Fruit fly (Drosophila melanogaster) whole organism, embryonic: ENCODE results near the gene CG17108.
A peak's percentile ranks its signal among the peaks of the same experiment; 100 is the strongest.

Experiments used
- Aef1 ChIP-seq: fragments of 200-800 bp; sonication (Bioruptor generic); IDR thresholded peaks from 3 replicates; pipeline ENCODE4 v1.3.6; 2022; ENCODE audit warnings: missing biosample characterization, missing genetic modification characterization
- Atf3 ChIP-seq: fragments of 200-800 bp; sonication (Bioruptor generic); optimal IDR thresholded peaks from 3 replicates; lab custom pipeline; 2016; ENCODE audit warnings: missing biosample characterization, missing genetic modification characterization
- B-H2 ChIP-seq: fragments of 200-800 bp; sonication (Bioruptor generic); optimal IDR thresholded peaks from 2 replicates; lab custom pipeline; 2018; ENCODE audit warnings: missing biosample characterization, mild to moderate bottlenecking, missing genetic modification characterization
- BEAF-32 ChIP-seq: fragments of 200-800 bp; sonication (Bioruptor generic); optimal IDR thresholded peaks from 3 replicates; lab custom pipeline; 2017; ENCODE audit warnings: missing biosample characterization, missing genetic modification characterization, mild to moderate bottlenecking, moderate library complexity, missing genetic modification reagents
- C15 ChIP-seq: fragments of 200-800 bp; sonication (Bioruptor generic); IDR thresholded peaks from 3 replicates; pipeline ENCODE4 v1.3.6; 2022; ENCODE audit warnings: missing biosample characterization, missing genetic modification characterization
- CG10321 ChIP-seq: fragments of 200-800 bp; sonication (Bioruptor generic); IDR thresholded peaks from 2 replicates; pipeline ENCODE4 v1.3.6; 2022; ENCODE audit warnings: missing biosample characterization, missing genetic modification characterization
- CG10462 ChIP-seq: fragments of 200-800 bp; sonication (Bioruptor generic); optimal IDR thresholded peaks from 2 replicates; lab custom pipeline; 2016; ENCODE audit warnings: missing biosample characterization, missing genetic modification characterization
- CG10543 ChIP-seq: fragments of 200-800 bp; sonication (Bioruptor generic); optimal IDR thresholded peaks from 3 replicates; lab custom pipeline; 2017; ENCODE audit warnings: missing biosample characterization, mild to moderate bottlenecking, missing genetic modification characterization, moderate library complexity
- CG10979 ChIP-seq: fragments of 200-800 bp; sonication (Bioruptor generic); optimal IDR thresholded peaks from 2 replicates; lab custom pipeline; 2018; ENCODE audit warnings: missing biosample characterization, mild to moderate bottlenecking, missing genetic modification characterization, moderate library complexity
- CG11456 ChIP-seq: fragments of 200-800 bp; sonication (Bioruptor generic); IDR thresholded peaks from 3 replicates; pipeline ENCODE4 v1.3.6; 2022; ENCODE audit warnings: missing biosample characterization, missing genetic modification characterization
- CG11560 ChIP-seq: fragments of 200-800 bp; sonication (Bioruptor generic); IDR thresholded peaks from 3 replicates; pipeline ENCODE4 v1.3.6; 2022; ENCODE audit warnings: missing biosample characterization, missing genetic modification characterization
- CG12744 ChIP-seq: fragments of 200-800 bp; sonication (Bioruptor generic); optimal IDR thresholded peaks from 2 replicates; lab custom pipeline; 2016; ENCODE audit warnings: missing biosample characterization, missing genetic modification characterization
- CG12942 ChIP-seq: fragments of 200-800 bp; sonication (Bioruptor generic); optimal IDR thresholded peaks from 3 replicates; lab custom pipeline; 2016; ENCODE audit warnings: missing biosample characterization, missing genetic modification characterization
- CG13424 ChIP-seq: fragments of 200-800 bp; sonication (Bioruptor generic); optimal IDR thresholded peaks from 2 replicates; lab custom pipeline; 2019; ENCODE audit warnings: missing biosample characterization, mild to moderate bottlenecking, missing genetic modification characterization, moderate library complexity
- CG13894 ChIP-seq: fragments of 200-800 bp; sonication (Bioruptor generic); optimal IDR thresholded peaks from 3 replicates; lab custom pipeline; 2018; ENCODE audit warnings: missing biosample characterization, mild to moderate bottlenecking, missing genetic modification characterization, moderate library complexity
- CG14965 ChIP-seq: fragments of 200-800 bp; sonication (Bioruptor generic); optimal IDR thresholded peaks from 2 replicates; lab custom pipeline; 2016; ENCODE audit warnings: missing biosample characterization, missing genetic modification characterization, borderline replicate concordance
- CG17328 ChIP-seq: fragments of 200-800 bp; sonication (Bioruptor generic); IDR thresholded peaks from 2 replicates; pipeline ENCODE4 v1.3.6; 2022; ENCODE audit warnings: missing biosample characterization, missing genetic modification characterization
- CG18599 ChIP-seq: fragments of 200-800 bp; sonication (Bioruptor generic); optimal IDR thresholded peaks from 3 replicates; lab custom pipeline; 2017; ENCODE audit warnings: missing biosample characterization, missing genetic modification characterization, mild to moderate bottlenecking, moderate library complexity, missing genetic modification reagents
- CG2199 ChIP-seq: fragments of 200-800 bp; sonication (Bioruptor generic); IDR thresholded peaks from 3 replicates; pipeline ENCODE4 v1.3.6; 2022; ENCODE audit warnings: missing biosample characterization, missing genetic modification characterization
- CG31365 ChIP-seq: fragments of 200-800 bp; sonication (Bioruptor generic); optimal IDR thresholded peaks from 2 replicates; lab custom pipeline; 2018; ENCODE audit warnings: missing biosample characterization, mild to moderate bottlenecking, missing genetic modification characterization
- CG3407 ChIP-seq: fragments of 200-800 bp; sonication (Bioruptor generic); optimal IDR thresholded peaks from 2 replicates; lab custom pipeline; 2018; ENCODE audit warnings: missing biosample characterization, mild to moderate bottlenecking, missing genetic modification characterization
- CG3995 ChIP-seq: fragments of 200-800 bp; sonication (Bioruptor generic); optimal IDR thresholded peaks from 3 replicates; lab custom pipeline; 2016; ENCODE audit warnings: missing biosample characterization, missing genetic modification characterization
- CG4282 ChIP-seq: fragments of 200-800 bp; sonication (Bioruptor generic); optimal IDR thresholded peaks from 2 replicates; lab custom pipeline; 2016; ENCODE audit warnings: missing biosample characterization, missing genetic modification characterization
- CG4854 ChIP-seq: fragments of 200-800 bp; sonication (Bioruptor generic); optimal IDR thresholded peaks from 2 replicates; lab custom pipeline; 2016; ENCODE audit warnings: missing biosample characterization, missing genetic modification characterization, inconsistent platforms
- CG8388 ChIP-seq: fragments of 200-800 bp; sonication (Bioruptor generic); optimal IDR thresholded peaks from 2 replicates; lab custom pipeline; 2019; ENCODE audit warnings: missing biosample characterization, mild to moderate bottlenecking, missing genetic modification characterization, moderate library complexity
- CTCF ChIP-seq: fragments of 200-800 bp; sonication (Bioruptor generic); optimal IDR thresholded peaks from 2 replicates; lab custom pipeline; 2017; ENCODE audit warnings: missing biosample characterization, mild to moderate bottlenecking, missing genetic modification characterization, moderate library complexity
- Dek ChIP-seq: fragments of 200-800 bp; sonication (Bioruptor generic); optimal IDR thresholded peaks from 3 replicates; lab custom pipeline; 2019; ENCODE audit warnings: missing biosample characterization, mild to moderate bottlenecking, missing genetic modification characterization, moderate library complexity
- Lim3 ChIP-seq: fragments of 200-800 bp; sonication (Bioruptor generic); IDR thresholded peaks from 2 replicates; pipeline ENCODE4 v1.3.6; 2022; ENCODE audit warnings: missing biosample characterization, missing genetic modification characterization
- Mad ChIP-seq: fragments of 200-800 bp; sonication (Bioruptor generic); optimal IDR thresholded peaks from 2 replicates; lab custom pipeline; 2016; ENCODE audit warnings: missing biosample characterization, missing genetic modification characterization
- Max ChIP-seq: fragments of 200-800 bp; sonication (Bioruptor generic); optimal IDR thresholded peaks from 2 replicates; lab custom pipeline; 2016; ENCODE audit warnings: missing biosample characterization, mild to moderate bottlenecking, missing genetic modification characterization
- Myb ChIP-seq: fragments of 200-800 bp; sonication (Bioruptor generic); optimal IDR thresholded peaks from 2 replicates; lab custom pipeline; 2016; ENCODE audit warnings: missing biosample characterization, missing genetic modification characterization
- Nf-YC ChIP-seq: fragments of 200-800 bp; optimal IDR thresholded peaks from 3 replicates; lab custom pipeline; 2019; ENCODE audit warnings: missing biosample characterization, mild to moderate bottlenecking, missing genetic modification characterization, moderate library complexity
- Poxn ChIP-seq: fragments of 200-800 bp; sonication (Bioruptor generic); IDR thresholded peaks from 2 replicates; pipeline ENCODE4 v1.3.6; 2022; ENCODE audit warnings: missing biosample characterization, missing genetic modification characterization
- Sin3A ChIP-seq: fragments of >200 bp; optimal IDR thresholded peaks from 2 replicates; lab custom pipeline; 2018
- Sry-β ChIP-seq: fragments of 200-800 bp; sonication (Bioruptor generic); optimal IDR thresholded peaks from 2 replicates; lab custom pipeline; 2018; ENCODE audit warnings: missing biosample characterization, mild to moderate bottlenecking, missing genetic modification characterization, moderate library complexity
- Stat92E ChIP-seq, 3 experiments: fragments of >200 bp in 2 of 3; fragments of 200-800 bp in 1 of 3; sonication (Bioruptor generic) in 1 of 3; optimal IDR thresholded peaks; 2 replicates each; lab custom pipeline; 2017 to 2019; ENCODE audit warnings: missing biosample characterization in 3 of 3, missing genetic modification characterization in 3 of 3, mild to moderate bottlenecking in 1 of 3, moderate library complexity in 1 of 3
- bowl ChIP-seq: fragments of 200-800 bp; sonication (Bioruptor generic); IDR thresholded peaks from 2 replicates; pipeline ENCODE4 v1.3.6; 2022; ENCODE audit warnings: missing biosample characterization, missing genetic modification characterization
- cas ChIP-seq: fragments of 200-800 bp; sonication (Bioruptor generic); IDR thresholded peaks from 2 replicates; pipeline ENCODE4 v1.3.6; 2022; ENCODE audit warnings: missing biosample characterization, missing genetic modification characterization
- dmrt99B ChIP-seq: fragments of 200-800 bp; sonication (Bioruptor generic); optimal IDR thresholded peaks from 2 replicates; lab custom pipeline; 2018; ENCODE audit warnings: missing biosample characterization, mild to moderate bottlenecking, missing genetic modification characterization, moderate library complexity
- fd64A ChIP-seq: fragments of 200-800 bp; sonication (Bioruptor generic); optimal IDR thresholded peaks from 3 replicates; lab custom pipeline; 2018; ENCODE audit warnings: missing biosample characterization, mild to moderate bottlenecking, missing genetic modification characterization
- gro ChIP-seq: fragments of 200-800 bp; sonication (Bioruptor generic); optimal IDR thresholded peaks from 2 replicates; lab custom pipeline; 2016; ENCODE audit warnings: missing biosample characterization, missing genetic modification characterization
- gsb-n ChIP-seq: fragments of 200-800 bp; sonication (Bioruptor generic); optimal IDR thresholded peaks from 3 replicates; lab custom pipeline; 2018; ENCODE audit warnings: missing biosample characterization, mild to moderate bottlenecking, missing genetic modification characterization
- ind ChIP-seq: fragments of 200-800 bp; sonication (Bioruptor generic); optimal IDR thresholded peaks from 3 replicates; lab custom pipeline; 2016; ENCODE audit warnings: missing biosample characterization, missing genetic modification characterization
- jing ChIP-seq: fragments of 200-800 bp; sonication (Bioruptor generic); optimal IDR thresholded peaks from 2 replicates; lab custom pipeline; 2018; ENCODE audit warnings: missing biosample characterization, mild to moderate bottlenecking, missing genetic modification characterization
- mirr ChIP-seq: fragments of 200-800 bp; sonication (Bioruptor generic); optimal IDR thresholded peaks from 3 replicates; lab custom pipeline; 2018; ENCODE audit warnings: missing biosample characterization, mild to moderate bottlenecking, missing genetic modification characterization
- nau ChIP-seq: fragments of 200-800 bp; sonication (Bioruptor generic); optimal IDR thresholded peaks from 3 replicates; lab custom pipeline; 2017; ENCODE audit warnings: missing biosample characterization, mild to moderate bottlenecking, missing genetic modification characterization, missing genetic modification reagents
- onecut ChIP-seq: fragments of 200-800 bp; sonication (Bioruptor generic); IDR thresholded peaks from 2 replicates; pipeline ENCODE4 v1.3.6; 2022; ENCODE audit warnings: missing biosample characterization, missing genetic modification characterization
- otp ChIP-seq: fragments of 200-800 bp; sonication (Bioruptor generic); IDR thresholded peaks from 3 replicates; pipeline ENCODE4, ENCODE4 v1.3.6; 2022; ENCODE audit warnings: missing biosample characterization, missing genetic modification characterization
- sens ChIP-seq: fragments of 200-800 bp; sonication (Bioruptor generic); peaks from one replicate; lab custom pipeline; 2016; ENCODE audit warnings: missing biosample characterization, missing genetic modification characterization
- ssp ChIP-seq: fragments of 200-800 bp; sonication (Bioruptor generic); IDR thresholded peaks from 2 replicates; pipeline ENCODE4 v1.3.6; 2022; ENCODE audit warnings: missing biosample characterization, missing genetic modification characterization
- stwl ChIP-seq: fragments of 200-800 bp; sonication (Bioruptor generic); optimal IDR thresholded peaks from 3 replicates; lab custom pipeline; 2018; ENCODE audit warnings: missing biosample characterization, mild to moderate bottlenecking, missing genetic modification characterization, moderate library complexity
- tap ChIP-seq: fragments of 200-800 bp; optimal IDR thresholded peaks from 3 replicates; lab custom pipeline; 2019; ENCODE audit warnings: missing biosample characterization, mild to moderate bottlenecking, missing genetic modification characterization, moderate library complexity
- tup ChIP-seq: fragments of 200-800 bp; sonication (Bioruptor generic); optimal IDR thresholded peaks from 2 replicates; lab custom pipeline; 2016; ENCODE audit warnings: missing biosample characterization, mild to moderate bottlenecking, missing genetic modification characterization, moderate library complexity
- zfh2 ChIP-seq: fragments of 200-800 bp; sonication (Bioruptor generic); optimal IDR thresholded peaks from 2 replicates; lab custom pipeline; 2016; ENCODE audit warnings: missing biosample characterization, missing genetic modification characterization

CG17108 gene

DNA sequence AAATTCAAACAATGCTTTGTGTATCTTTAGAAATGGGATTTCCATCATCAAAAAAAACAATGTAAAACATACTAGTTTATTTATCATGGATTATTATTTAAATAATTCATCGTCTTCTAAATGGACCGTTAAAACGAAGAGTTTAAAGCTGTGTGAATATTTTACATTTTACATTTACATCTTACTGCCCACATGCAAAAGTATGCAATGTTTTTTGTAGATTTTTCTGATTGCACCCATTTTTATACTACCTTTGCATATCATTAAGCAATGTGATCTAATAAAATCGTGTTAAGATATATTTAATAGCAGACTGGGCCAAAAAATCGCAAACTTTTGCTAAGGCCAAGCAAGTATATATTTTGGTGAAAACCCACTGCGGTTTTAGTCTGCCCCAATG, 22.4 kb downstream of the CG17108 start (continued):
- TF ChIP-seq CG13894 (no peak), CTCF (peak; percentile 49), C15 (GFP tag; lab: Robert Waterston, UW) (no peak), stwl (tag; lab: Kevin White, UChicago) (peak; percentile 8), Max (GFP tag; lab: Kevin White, UChicago) (no peak), CG10462 (no peak), Aef1 (no peak), Poxn (GFP tag; lab: Robert Waterston, UW) (no peak), Myb (GFP tag; lab: Kevin White, UChicago) (peak; percentile 80), otp (GFP tag; lab: Robert Waterston, UW) (no peak), ind (GFP tag; lab: Kevin White, UChicago) (no peak), Stat92E (GFP tag; optimal IDR thresholded peaks at IDR 0.05; lab: Kevin White, UChicago) (no peak), CG2199 (GFP tag; lab: Robert Waterston, UW) (0 out of 3 replicates have a peak, but pooled peaks have one; percentile 60), CG17328 (GFP tag; lab: Robert Waterston, UW) (no peak), Sin3A (lab: Kevin White, UChicago) (no peak), CG18599 (no peak), B-H2 (GFP tag; lab: Kevin White, UChicago) (no peak), CG4854 (GFP tag; lab: Kevin White, UChicago) (no peak), CG8388 (GFP tag; lab: Kevin White, UChicago) (no peak), CG31365 (no peak), ssp (GFP tag; lab: Robert Waterston, UW) (no peak), CG10321 (GFP tag; lab: Robert Waterston, UW) (no peak), nau (GFP tag; lab: Kevin White, UChicago) (no peak), CG12942 (GFP tag; lab: Kevin White, UChicago) (no peak), gsb-n (tag; lab: Kevin White, UChicago) (no peak), tup (GFP tag; lab: Kevin White, UChicago) (no peak), onecut (GFP tag; lab: Robert Waterston, UW) (no peak), CG12744 (GFP tag; lab: Kevin White, UChicago) (no peak), CG3995 (no peak), sens (GFP tag; lab: Kevin White, UChicago) (peak; percentile 12), Sry-β (GFP tag; lab: Kevin White, UChicago) (no peak), CG11456 (no peak), BEAF-32 (no peak)
- TF ChIP-seq, all 482 proteins: peak for 7

DNA sequence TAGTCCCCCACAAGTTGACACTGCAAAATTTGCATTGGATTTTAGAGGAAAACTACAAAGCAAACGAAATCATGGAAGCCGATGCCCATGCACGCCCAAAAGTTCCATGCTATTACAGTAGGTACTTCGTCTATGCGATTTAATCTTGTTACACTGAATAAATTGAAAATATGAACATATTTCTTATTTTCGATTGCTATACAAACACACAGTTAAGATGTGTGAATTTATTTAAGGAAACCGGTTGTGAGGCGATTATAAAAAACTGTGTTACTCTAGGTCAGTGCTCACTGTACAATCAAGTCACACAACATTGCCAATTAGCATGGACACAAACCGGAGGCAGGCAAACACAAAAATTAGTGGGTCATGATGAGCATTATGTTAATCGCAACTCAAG, 28.3 kb downstream of the CG17108 start:
- TF ChIP-seq Nf-YC (tag; lab: Kevin White, UChicago) (peak; percentile 47), CG13424 (tag; lab: Kevin White, UChicago) (peak; percentile 83), Lim3 (GFP tag; lab: Robert Waterston, UW) (0 out of 2 replicates have a peak, but pooled peaks have one; percentile 27), CG4282 (GFP tag; lab: Kevin White, UChicago) (peak; percentile 57), gro (GFP tag; lab: Kevin White, UChicago) (peak; percentile 75), cas (GFP tag; lab: Robert Waterston, UW) (no peak), mirr (peak; percentile 15), jing (GFP tag; lab: Kevin White, UChicago) (peak; percentile 70), CG10979 (tag; lab: Kevin White, UChicago) (no peak), tap (tag; lab: Kevin White, UChicago) (peak; percentile 80), dmrt99B (tag; lab: Kevin White, UChicago) (peak; percentile 87), Aef1 (peak; percentile 87), bowl (peak; percentile 83), zfh2 (GFP tag; lab: Kevin White, UChicago) (peak; percentile 59), Mad (GFP tag; lab: Kevin White, UChicago) (peak; percentile 46), Atf3 (GFP tag; lab: Kevin White, UChicago) (peak; percentile 67), CG11560 (tag; lab: Robert Waterston, UW) (peak; percentile 54; the same call in 1 of the 3 replicates), fd64A (GFP tag; lab: Kevin White, UChicago) (no peak), CG10543 (GFP tag; lab: Kevin White, UChicago) (no peak), Dek (peak; percentile 73), CG14965 (GFP tag; lab: Kevin White, UChicago) (peak; percentile 18), CG3407 (peak; percentile 43)
